Fruit fly (Drosophila melanogaster) whole organism, wandering third instar larva: ENCODE measurements around the gene CG33093.

Source experiments
- Jra ChIP-seq: sonication (Bioruptor generic); optimal IDR thresholded peaks from 2 replicates; lab custom pipeline; 2016; ENCODE audit warnings: missing biosample characterization, missing genetic modification characterization
- Myc ChIP-seq: fragments of >200 bp; optimal IDR thresholded peaks from 2 replicates; lab custom pipeline; 2017
- OdsH ChIP-seq: fragments of 200-800 bp; sonication (Bioruptor generic); optimal IDR thresholded peaks from 2 replicates; lab custom pipeline; 2016; ENCODE audit warnings: missing biosample characterization, mild to moderate bottlenecking, missing genetic modification characterization
- dsf ChIP-seq: sonication (Bioruptor generic); optimal IDR thresholded peaks from 2 replicates; lab custom pipeline; 2016; ENCODE audit warnings: missing biosample characterization, missing genetic modification characterization, borderline replicate concordance
- pan ChIP-seq: fragments of >200 bp; optimal IDR thresholded peaks from 2 replicates; lab custom pipeline; 2017
- psq ChIP-seq: fragments of 200-800 bp; sonication (Bioruptor generic); optimal IDR thresholded peaks from 3 replicates; lab custom pipeline; 2017; ENCODE audit warnings: missing biosample characterization, mild to moderate bottlenecking, missing genetic modification characterization, moderate library complexity

DNA sequence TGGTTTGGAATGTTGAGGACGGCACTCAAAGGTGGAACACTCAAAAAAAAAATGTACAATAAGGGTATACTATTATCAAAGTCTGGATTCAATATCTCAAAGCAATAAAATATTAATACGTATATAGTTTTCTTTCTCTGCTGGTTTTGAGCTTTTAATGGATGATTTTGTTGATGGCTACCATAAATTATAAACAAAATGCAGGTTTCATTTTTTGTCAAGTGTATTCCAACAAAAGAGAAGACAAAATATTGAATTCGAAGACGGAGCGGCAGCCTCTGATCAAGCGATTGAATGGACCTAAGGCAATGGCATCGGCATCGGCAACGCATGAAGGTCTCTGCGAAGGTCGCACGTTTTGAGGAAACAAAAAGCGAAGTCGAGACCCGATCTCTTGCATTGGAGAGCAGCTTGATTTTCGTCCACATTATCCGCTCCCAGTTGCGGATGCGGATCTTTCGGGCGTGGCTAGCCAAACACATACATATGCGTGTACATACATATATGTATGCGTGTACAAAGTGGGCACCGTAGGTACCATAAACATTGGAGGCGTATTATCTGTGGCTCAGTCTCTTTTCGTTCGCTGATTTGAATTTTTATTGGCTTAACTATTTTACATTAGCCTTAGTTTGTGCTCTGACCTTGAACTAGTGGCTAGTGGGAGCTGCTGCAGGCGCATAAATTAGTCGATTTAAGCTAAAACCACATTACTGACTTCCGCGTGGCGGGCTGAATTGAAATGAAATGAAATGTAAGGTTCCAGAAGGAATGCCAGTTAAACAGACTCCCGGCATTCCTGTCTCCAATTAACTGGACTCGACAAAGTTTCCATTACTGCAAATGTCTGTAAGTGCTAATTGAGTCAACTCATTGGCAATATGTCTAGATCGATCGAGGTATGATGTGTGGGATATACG is 5.0 kb upstream of the CG33093 start:
- TF ChIP-seq psq (GFP tag; lab: Kevin White, UChicago) (peak; percentile 51), Myc (no peak), OdsH (GFP tag; lab: Kevin White, UChicago) (peak; percentile 53), pan (lab: Kevin White, UChicago) (no peak), dsf (GFP tag; lab: Kevin White, UChicago) (no peak), Jra (GFP tag; lab: Kevin White, UChicago) (no peak)
